Fruit fly (Drosophila melanogaster) whole organism, embryonic: Measurements from ENCODE around the gene mRpL13.
A peak's percentile ranks its signal among the peaks of the same experiment; 100 is the strongest.

ENCODE experiments used
- Atf3 ChIP-seq: fragments of 200-800 bp; sonication (Bioruptor generic); optimal IDR thresholded peaks from 3 replicates; lab custom pipeline; 2016; ENCODE audit warnings: missing biosample characterization, missing genetic modification characterization
- CG10147 ChIP-seq: fragments of 200-800 bp; sonication (Bioruptor generic); optimal IDR thresholded peaks from 2 replicates; lab custom pipeline; 2019; ENCODE audit warnings: missing biosample characterization, mild to moderate bottlenecking, missing genetic modification characterization, moderate library complexity
- CG10274 ChIP-seq: fragments of 200-800 bp; sonication (Bioruptor generic); optimal IDR thresholded peaks from 3 replicates; lab custom pipeline; 2017; ENCODE audit warnings: missing biosample characterization, mild to moderate bottlenecking, missing genetic modification characterization
- CG10565 ChIP-seq: fragments of 200-800 bp; sonication (Bioruptor generic); optimal IDR thresholded peaks from 3 replicates; lab custom pipeline; 2016; ENCODE audit warnings: missing biosample characterization, mild to moderate bottlenecking, missing genetic modification characterization
- CG11247 ChIP-seq: fragments of 200-800 bp; sonication (Bioruptor generic); IDR thresholded peaks from 2 replicates; pipeline ENCODE4 v1.3.6; 2022; ENCODE audit warnings: missing biosample characterization, missing genetic modification characterization
- CG1602 ChIP-seq: fragments of 200-800 bp; sonication (Bioruptor generic); optimal IDR thresholded peaks from 3 replicates; lab custom pipeline; 2016; ENCODE audit warnings: missing biosample characterization, missing genetic modification characterization
- CG17912 ChIP-seq: fragments of 200-800 bp; sonication (Bioruptor generic); optimal IDR thresholded peaks from 2 replicates; lab custom pipeline; 2018; ENCODE audit warnings: missing biosample characterization, mild to moderate bottlenecking, missing genetic modification characterization
- CG18262 ChIP-seq: fragments of 200-800 bp; optimal IDR thresholded peaks from 3 replicates; lab custom pipeline; 2019; ENCODE audit warnings: missing biosample characterization, mild to moderate bottlenecking, missing genetic modification characterization, moderate library complexity
- CG32772 ChIP-seq: fragments of 200-800 bp; sonication (Bioruptor generic); IDR thresholded peaks from 2 replicates; pipeline ENCODE4 v1.3.6; 2022; ENCODE audit warnings: missing biosample characterization, missing genetic modification characterization
- CG34224 ChIP-seq: fragments of 200-800 bp; sonication (Bioruptor generic); IDR thresholded peaks from 3 replicates; pipeline ENCODE4 v1.3.6; 2022; ENCODE audit warnings: missing biosample characterization, missing genetic modification characterization; ENCODE audit not compliant: partially characterized antibody
- CG7271 ChIP-seq: fragments of 200-800 bp; sonication (Bioruptor generic); optimal IDR thresholded peaks from 2 replicates; lab custom pipeline; 2018; ENCODE audit warnings: missing biosample characterization, mild to moderate bottlenecking, missing genetic modification characterization, moderate library complexity
- CG7928 ChIP-seq: fragments of 200-800 bp; sonication (Bioruptor generic); optimal IDR thresholded peaks from 2 replicates; lab custom pipeline; 2017; ENCODE audit warnings: missing biosample characterization, mild to moderate bottlenecking, missing genetic modification characterization
- CG8924 ChIP-seq: fragments of 200-800 bp; optimal IDR thresholded peaks from 3 replicates; lab custom pipeline; 2019; ENCODE audit warnings: missing biosample characterization, mild to moderate bottlenecking, missing genetic modification characterization, moderate library complexity
- CG9797 ChIP-seq: fragments of 200-800 bp; sonication (Bioruptor generic); optimal IDR thresholded peaks from 3 replicates; lab custom pipeline; 2018; ENCODE audit warnings: missing biosample characterization, mild to moderate bottlenecking, missing genetic modification characterization
- CkIIα-i1 ChIP-seq: fragments of 200-800 bp; sonication (Bioruptor generic); IDR thresholded peaks from 2 replicates; pipeline ENCODE4 v1.3.6; 2022; ENCODE audit warnings: missing biosample characterization, missing genetic modification characterization
- Dll ChIP-seq: fragments of 200-800 bp; sonication (Bioruptor generic); IDR thresholded peaks from 4 replicates; pipeline ENCODE4 v1.3.6; 2022; ENCODE audit warnings: missing biosample characterization, missing genetic modification characterization; ENCODE audit not compliant: partially characterized antibody
- Hand ChIP-seq: fragments of 200-800 bp; sonication (Bioruptor generic); optimal IDR thresholded peaks from 2 replicates; lab custom pipeline; 2017; ENCODE audit warnings: mild to moderate bottlenecking, missing biosample characterization, missing genetic modification reagents, missing genetic modification characterization
- HmgD ChIP-seq: fragments of 200-800 bp; sonication (Bioruptor generic); optimal IDR thresholded peaks from 3 replicates; lab custom pipeline; 2016; ENCODE audit warnings: missing biosample characterization, missing genetic modification characterization
- Hr3 ChIP-seq: fragments of 200-800 bp; sonication (Bioruptor generic); optimal IDR thresholded peaks from 3 replicates; lab custom pipeline; 2016; ENCODE audit warnings: missing biosample characterization, missing genetic modification characterization
- Hr51 ChIP-seq, 2 experiments: fragments of 200-800 bp; sonication (Bioruptor generic); optimal IDR thresholded peaks; 2 replicates in 1 of 2; 3 replicates in 1 of 2; lab custom pipeline; 2016 to 2018; ENCODE audit warnings: missing biosample characterization in 2 of 2, missing genetic modification characterization in 2 of 2, mild to moderate bottlenecking in 1 of 2, moderate library complexity in 1 of 2
- Lpt ChIP-seq: fragments of >200 bp; optimal IDR thresholded peaks from 2 replicates; lab custom pipeline; 2018; ENCODE audit warnings: missing biosample characterization, missing genetic modification characterization
- Nf-YC ChIP-seq: fragments of 200-800 bp; optimal IDR thresholded peaks from 3 replicates; lab custom pipeline; 2019; ENCODE audit warnings: missing biosample characterization, mild to moderate bottlenecking, missing genetic modification characterization, moderate library complexity
- Opbp ChIP-seq: fragments of 200-800 bp; sonication (Bioruptor generic); IDR thresholded peaks from 3 replicates; pipeline ENCODE4 v1.3.6; 2022; ENCODE audit warnings: missing biosample characterization, missing genetic modification characterization; ENCODE audit not compliant: partially characterized antibody
- Scr ChIP-seq: fragments of 200-800 bp; sonication (Bioruptor generic); IDR thresholded peaks from 2 replicates; pipeline ENCODE4 v1.3.6; 2022; ENCODE audit warnings: missing biosample characterization, missing genetic modification characterization; ENCODE audit not compliant: partially characterized antibody
- ab ChIP-seq: fragments of 200-800 bp; sonication (Bioruptor generic); optimal IDR thresholded peaks from 2 replicates; lab custom pipeline; 2016; ENCODE audit warnings: missing biosample characterization, missing genetic modification characterization
- abd-A ChIP-seq: fragments of 200-800 bp; sonication (Bioruptor generic); optimal IDR thresholded peaks from 3 replicates; lab custom pipeline; 2019; ENCODE audit warnings: missing biosample characterization, mild to moderate bottlenecking, missing genetic modification characterization, moderate library complexity
- amos ChIP-seq: fragments of 200-800 bp; sonication (Bioruptor generic); IDR thresholded peaks from 2 replicates; pipeline ENCODE4 v1.3.6; 2022; ENCODE audit warnings: missing biosample characterization, missing genetic modification characterization; ENCODE audit not compliant: partially characterized antibody
- ato ChIP-seq: fragments of 200-800 bp; sonication (Bioruptor generic); IDR thresholded peaks from 2 replicates; pipeline ENCODE4 v1.3.6; 2022; ENCODE audit warnings: missing biosample characterization, missing genetic modification characterization; ENCODE audit not compliant: partially characterized antibody
- bcd ChIP-seq: fragments of 200-800 bp; sonication (Bioruptor generic); optimal IDR thresholded peaks from 2 replicates; lab custom pipeline; 2017; ENCODE audit warnings: missing biosample characterization, mild to moderate bottlenecking, missing genetic modification characterization
- cato ChIP-seq: fragments of 200-800 bp; sonication (Bioruptor generic); optimal IDR thresholded peaks from 2 replicates; lab custom pipeline; 2016; ENCODE audit warnings: missing biosample characterization, missing genetic modification characterization, borderline replicate concordance
- chinmo ChIP-seq: fragments of 200-800 bp; sonication (Bioruptor generic); IDR thresholded peaks from 4 replicates; pipeline ENCODE4 v1.3.6; 2022; ENCODE audit warnings: missing biosample characterization, missing genetic modification characterization; ENCODE audit not compliant: partially characterized antibody
- cwo ChIP-seq: fragments of 200-800 bp; sonication (Bioruptor generic); optimal IDR thresholded peaks from 3 replicates; lab custom pipeline; 2017; ENCODE audit warnings: missing biosample characterization, missing genetic modification characterization, mild to moderate bottlenecking, moderate library complexity, missing genetic modification reagents
- danr ChIP-seq: fragments of 200-800 bp; sonication (Bioruptor generic); IDR thresholded peaks from 2 replicates; pipeline ENCODE4 v1.3.6; 2022; ENCODE audit warnings: missing biosample characterization, missing genetic modification characterization
- dpn ChIP-seq, 2 experiments: fragments of 200-800 bp; sonication (Bioruptor generic); optimal IDR thresholded peaks; 3 replicates each; lab custom pipeline; 2016; ENCODE audit warnings: missing biosample characterization in 2 of 2, missing genetic modification characterization in 2 of 2
- grn ChIP-seq: fragments of 200-800 bp; sonication (Bioruptor generic); optimal IDR thresholded peaks from 3 replicates; lab custom pipeline; 2017; ENCODE audit warnings: missing biosample characterization, missing genetic modification characterization
- inv ChIP-seq: fragments of 200-800 bp; sonication (Bioruptor generic); IDR thresholded peaks from 2 replicates; pipeline ENCODE4 v1.3.6; 2022; ENCODE audit warnings: missing biosample characterization, missing genetic modification characterization; ENCODE audit not compliant: partially characterized antibody
- kah ChIP-seq: fragments of 200-800 bp; sonication (Bioruptor generic); optimal IDR thresholded peaks from 2 replicates; lab custom pipeline; 2018; ENCODE audit warnings: missing biosample characterization, mild to moderate bottlenecking, missing genetic modification characterization
- klu ChIP-seq: fragments of 200-800 bp; sonication (Bioruptor generic); IDR thresholded peaks from 2 replicates; pipeline ENCODE4 v1.3.6; 2022; ENCODE audit warnings: missing biosample characterization, missing genetic modification characterization
- nau ChIP-seq: fragments of 200-800 bp; sonication (Bioruptor generic); optimal IDR thresholded peaks from 3 replicates; lab custom pipeline; 2017; ENCODE audit warnings: missing biosample characterization, mild to moderate bottlenecking, missing genetic modification characterization, missing genetic modification reagents
- nerfin-1 ChIP-seq: fragments of 200-800 bp; sonication (Bioruptor generic); optimal IDR thresholded peaks from 3 replicates; lab custom pipeline; 2019; ENCODE audit warnings: missing biosample characterization, mild to moderate bottlenecking, missing genetic modification characterization, moderate library complexity
- nmo ChIP-seq: fragments of 200-800 bp; sonication (Bioruptor generic); optimal IDR thresholded peaks from 2 replicates; lab custom pipeline; 2018; ENCODE audit warnings: missing biosample characterization, mild to moderate bottlenecking, missing genetic modification characterization, moderate library complexity
- oc ChIP-seq: fragments of 200-800 bp; sonication (Bioruptor generic); optimal IDR thresholded peaks from 2 replicates; lab custom pipeline; 2018; ENCODE audit warnings: missing biosample characterization, mild to moderate bottlenecking, missing genetic modification characterization, moderate library complexity
- rib ChIP-seq: fragments of 200-800 bp; sonication (Bioruptor generic); IDR thresholded peaks from 2 replicates; pipeline ENCODE4 v1.3.6; 2022; ENCODE audit warnings: missing biosample characterization, missing genetic modification characterization
- seq ChIP-seq: fragments of 200-800 bp; sonication (Bioruptor generic); IDR thresholded peaks from 2 replicates; pipeline ENCODE4 v1.3.6; 2022; ENCODE audit warnings: missing biosample characterization, missing genetic modification characterization
- tgo ChIP-seq: fragments of 200-800 bp; sonication (Bioruptor generic); IDR thresholded peaks from 3 replicates; pipeline ENCODE4 v1.3.6; 2022; ENCODE audit warnings: missing biosample characterization, missing genetic modification characterization
- trem ChIP-seq: fragments of 200-800 bp; optimal IDR thresholded peaks from 3 replicates; lab custom pipeline; 2019; ENCODE audit warnings: missing biosample characterization, mild to moderate bottlenecking, missing genetic modification characterization, moderate library complexity
- ttk ChIP-seq: fragments of 200-800 bp; sonication (Bioruptor generic); IDR thresholded peaks from 2 replicates; pipeline ENCODE4 v2.1.2; 2022; ENCODE audit warnings: missing biosample characterization, missing genetic modification characterization
- zfh2 ChIP-seq: fragments of 200-800 bp; sonication (Bioruptor generic); optimal IDR thresholded peaks from 2 replicates; lab custom pipeline; 2016; ENCODE audit warnings: missing biosample characterization, missing genetic modification characterization

mRpL13 gene

dm6 chr2L:18839143-18839872, 19.7 kb downstream of the mRpL13 start, which contains the start of gene CG10600 (continued):
- TF ChIP-seq grn (GFP tag; lab: Kevin White, UChicago) (peak; percentile 52), CG17912 (GFP tag; lab: Kevin White, UChicago) (peak; percentile 83), kah (GFP tag; lab: Kevin White, UChicago) (peak; percentile 16), CG32772 (peak; percentile 91), CG8924 (tag; lab: Kevin White, UChicago) (peak; percentile 45), dpn (GFP tag; optimal IDR thresholded peaks at IDR 0.05; lab: Kevin White, UChicago) (peak; percentile 90 to 91), chinmo (GFP tag; lab: Robert Waterston, UW) (peak; percentile 93), cato (GFP tag; lab: Kevin White, UChicago) (peak; percentile 51), CG10565 (no peak), Dll (GFP tag; lab: Robert Waterston, UW) (peak; percentile 76), CG11247 (peak; percentile 79), cwo (GFP tag; lab: Kevin White, UChicago) (peak; percentile 65), CG1602 (GFP tag; lab: Kevin White, UChicago) (peak; percentile 75), klu (peak; percentile 64), CG18262 (tag; lab: Kevin White, UChicago) (peak; percentile 53), ttk (peak; percentile 60), Opbp (GFP tag; lab: Robert Waterston, UW) (peak; percentile 90), CG10147 (peak; percentile 43), rib (GFP tag; lab: Robert Waterston, UW) (peak; percentile 96), Lpt (no peak), CG7271 (tag; lab: Kevin White, UChicago) (no peak), CG9797 (GFP tag; lab: Kevin White, UChicago) (peak; percentile 56), seq (GFP tag; lab: Robert Waterston, UW) (no peak), oc (no peak), zfh2 (GFP tag; lab: Kevin White, UChicago) (peak; percentile 91), Hr51 (GFP tag; optimal IDR thresholded peaks at IDR 0.05; lab: Kevin White, UChicago) (peak in 1 of 2 experiments; percentile 93), nau (GFP tag; lab: Kevin White, UChicago) (no peak), tgo (GFP tag; lab: Robert Waterston, UW) (peak; percentile 38; the same call in 2 of the 3 replicates), nerfin-1 (tag; lab: Kevin White, UChicago) (peak; percentile 64), Atf3 (GFP tag; lab: Kevin White, UChicago) (peak; percentile 84), ato (GFP tag; lab: Robert Waterston, UW) (peak; percentile 90), ab (GFP tag; lab: Kevin White, UChicago) (no peak), Hand (no peak), abd-A (tag; lab: Kevin White, UChicago) (no peak), Nf-YC (tag; lab: Kevin White, UChicago) (peak; percentile 59), Hr3 (GFP tag; lab: Kevin White, UChicago) (peak; percentile 81), bcd (GFP tag; lab: Kevin White, UChicago) (peak; percentile 82), Scr (GFP tag; lab: Robert Waterston, UW) (peak; percentile 78), trem (peak; percentile 90), CG7928 (peak; percentile 58), CG34224 (GFP tag; lab: Robert Waterston, UW) (peak; percentile 88; the same call in 2 of the 3 replicates), nmo (GFP tag; lab: Kevin White, UChicago) (peak; percentile 62), danr (GFP tag; lab: Robert Waterston, UW) (no peak), HmgD (GFP tag; lab: Kevin White, UChicago) (peak; percentile 97), inv (peak; percentile 83), CkIIα-i1 (GFP tag; lab: Robert Waterston, UW) (no peak), amos (GFP tag; lab: Robert Waterston, UW) (peak; percentile 92), CG10274 (no peak)
